Worm (Caenorhabditis elegans): ENCODE measurements around the gene cpt-2.

- no peak for TF ChIP-seq tab-1 (GFP tag; IDR thresholded peaks at IDR 0.05)
- TF ChIP-seq med-1 (GFP tag; optimal IDR thresholded peaks at IDR 0.05; ENCODE audit: insufficient read depth) = no peak
- TF ChIP-seq cog-1 (tag; optimal IDR thresholded peaks at IDR 0.05) = no peak
- TF ChIP-seq ztf-29 (GFP tag; IDR thresholded peaks at IDR 0.05) = no peak
Observed at ce11 chrIV:11218037-11218436, 38.6 kb downstream of the cpt-2 start, which contains the start of gene zip-6.
